Fruit fly (Drosophila melanogaster) whole organism, embryonic: Measurements from ENCODE around the gene solo.

Source experiments
- Atf6 ChIP-seq: fragments of 200-800 bp; sonication (Bioruptor generic); IDR thresholded peaks from 2 replicates; pipeline ENCODE4 v1.3.6; 2022; ENCODE audit warnings: missing biosample characterization, missing genetic modification characterization
- Awh ChIP-seq: fragments of 200-800 bp; sonication (Bioruptor generic); IDR thresholded peaks from 2 replicates; pipeline ENCODE4, ENCODE4 v1.3.6; 2022; ENCODE audit warnings: missing biosample characterization, missing genetic modification characterization
- CG10366 ChIP-seq: fragments of 200-800 bp; sonication (Bioruptor generic); IDR thresholded peaks from 2 replicates; pipeline ENCODE4 v1.3.6; 2022; ENCODE audit warnings: missing biosample characterization, missing genetic modification characterization
- CG10979 ChIP-seq: fragments of 200-800 bp; sonication (Bioruptor generic); optimal IDR thresholded peaks from 2 replicates; lab custom pipeline; 2018; ENCODE audit warnings: missing biosample characterization, mild to moderate bottlenecking, missing genetic modification characterization, moderate library complexity
- CG12769 ChIP-seq: fragments of 200-800 bp; sonication (Bioruptor generic); optimal IDR thresholded peaks from 2 replicates; lab custom pipeline; 2019; ENCODE audit warnings: missing biosample characterization, mild to moderate bottlenecking, missing genetic modification characterization, moderate library complexity
- CG3065 ChIP-seq: fragments of 200-800 bp; sonication (Bioruptor generic); optimal IDR thresholded peaks from 2 replicates; lab custom pipeline; 2016; ENCODE audit warnings: missing biosample characterization, missing genetic modification characterization
- CG32772 ChIP-seq: fragments of 200-800 bp; sonication (Bioruptor generic); IDR thresholded peaks from 2 replicates; pipeline ENCODE4 v1.3.6; 2022; ENCODE audit warnings: missing biosample characterization, missing genetic modification characterization
- CG34422 ChIP-seq: fragments of 200-800 bp; sonication (Bioruptor generic); IDR thresholded peaks from 3 replicates; pipeline ENCODE4 v1.3.6; 2022; ENCODE audit warnings: missing biosample characterization, missing genetic modification characterization
- CG42726 ChIP-seq: fragments of 200-800 bp; sonication (Bioruptor generic); IDR thresholded peaks from 2 replicates; pipeline ENCODE4 v1.3.6; 2022; ENCODE audit warnings: missing biosample characterization, missing genetic modification characterization; ENCODE audit not compliant: partially characterized antibody
- CG43689 ChIP-seq: fragments of 200-800 bp; sonication (Bioruptor generic); IDR thresholded peaks from 2 replicates; pipeline ENCODE4 v1.3.6; 2022; ENCODE audit warnings: missing biosample characterization, missing genetic modification characterization
- CG4854 ChIP-seq: fragments of 200-800 bp; sonication (Bioruptor generic); optimal IDR thresholded peaks from 2 replicates; lab custom pipeline; 2016; ENCODE audit warnings: missing biosample characterization, missing genetic modification characterization, inconsistent platforms
- CG6683 ChIP-seq: fragments of 200-800 bp; sonication (Bioruptor generic); optimal IDR thresholded peaks from 2 replicates; lab custom pipeline; 2017; ENCODE audit warnings: missing biosample characterization, mild to moderate bottlenecking, missing genetic modification characterization, missing genetic modification reagents
- CG7372 ChIP-seq: fragments of 200-800 bp; sonication (Bioruptor generic); IDR thresholded peaks from 2 replicates; pipeline ENCODE4 v1.3.6; 2022; ENCODE audit warnings: missing biosample characterization, missing genetic modification characterization
- CG8089 ChIP-seq: fragments of 200-800 bp; sonication (Bioruptor generic); optimal IDR thresholded peaks from 3 replicates; lab custom pipeline; 2016; ENCODE audit warnings: missing biosample characterization, missing genetic modification characterization
- CG9797 ChIP-seq: fragments of 200-800 bp; sonication (Bioruptor generic); optimal IDR thresholded peaks from 3 replicates; lab custom pipeline; 2018; ENCODE audit warnings: missing biosample characterization, mild to moderate bottlenecking, missing genetic modification characterization
- CoRest ChIP-seq: fragments of 200-800 bp; sonication (Bioruptor generic); optimal IDR thresholded peaks from 3 replicates; lab custom pipeline; 2018; ENCODE audit warnings: missing biosample characterization, mild to moderate bottlenecking, missing genetic modification characterization, moderate library complexity
- D ChIP-seq, 2 experiments: fragments of 200-800 bp in 1 of 2; fragments of >200 bp in 1 of 2; sonication (Bioruptor generic) in 1 of 2; optimal IDR thresholded peaks; 2 replicates in 1 of 2; 3 replicates in 1 of 2; lab custom pipeline; 2017; ENCODE audit warnings: mild to moderate bottlenecking in 1 of 2, missing biosample characterization in 1 of 2, missing genetic modification characterization in 1 of 2, missing genetic modification reagents in 1 of 2
- Dll ChIP-seq: fragments of 200-800 bp; sonication (Bioruptor generic); IDR thresholded peaks from 4 replicates; pipeline ENCODE4 v1.3.6; 2022; ENCODE audit warnings: missing biosample characterization, missing genetic modification characterization; ENCODE audit not compliant: partially characterized antibody
- Dref ChIP-seq: fragments of 200-800 bp; sonication (Bioruptor generic); IDR thresholded peaks from 2 replicates; pipeline ENCODE4 v1.3.6; 2022; ENCODE audit warnings: missing biosample characterization, missing genetic modification characterization
- Drgx ChIP-seq: fragments of 200-800 bp; sonication (Bioruptor generic); IDR thresholded peaks from 2 replicates; pipeline ENCODE4 v1.3.6; 2022; ENCODE audit warnings: missing biosample characterization, missing genetic modification characterization
- ERR ChIP-seq: fragments of 200-800 bp; sonication (Bioruptor generic); optimal IDR thresholded peaks from 2 replicates; lab custom pipeline; 2016; ENCODE audit warnings: missing biosample characterization, missing genetic modification characterization
- Ets65A ChIP-seq: fragments of 200-800 bp; sonication (Bioruptor generic); peaks from one replicate; lab custom pipeline; 2016; ENCODE audit warnings: missing biosample characterization, missing genetic modification characterization
- HHEX ChIP-seq: fragments of 200-800 bp; sonication (Bioruptor generic); optimal IDR thresholded peaks from 3 replicates; lab custom pipeline; 2017; ENCODE audit warnings: missing biosample characterization, mild to moderate bottlenecking, missing genetic modification characterization, missing genetic modification reagents
- HLH3B ChIP-seq: fragments of 200-800 bp; sonication (Bioruptor generic); IDR thresholded peaks from 2 replicates; pipeline ENCODE4 v1.3.6; 2022; ENCODE audit warnings: missing biosample characterization, missing genetic modification characterization
- Med ChIP-seq: fragments of 200-800 bp; sonication (Bioruptor generic); peaks from one replicate; lab custom pipeline; 2016; ENCODE audit warnings: missing biosample characterization, missing genetic modification characterization, mild to moderate bottlenecking, inconsistent platforms, moderate library complexity
- Mrtf ChIP-seq: fragments of 200-800 bp; sonication (Bioruptor generic); IDR thresholded peaks from 3 replicates; pipeline ENCODE4 v1.3.6; 2022; ENCODE audit warnings: missing biosample characterization, missing genetic modification characterization
- Oaz ChIP-seq: fragments of 200-800 bp; sonication (Bioruptor generic); IDR thresholded peaks from 2 replicates; pipeline ENCODE4 v1.3.6; 2022; ENCODE audit warnings: missing biosample characterization, missing genetic modification characterization
- Oli ChIP-seq: fragments of 200-800 bp; sonication (Bioruptor generic); optimal IDR thresholded peaks from 2 replicates; lab custom pipeline; 2018; ENCODE audit warnings: missing biosample characterization, mild to moderate bottlenecking, missing genetic modification characterization, moderate library complexity
- Six4 ChIP-seq: fragments of 200-800 bp; sonication (Bioruptor generic); optimal IDR thresholded peaks from 2 replicates; lab custom pipeline; 2016; ENCODE audit warnings: missing biosample characterization, missing genetic modification characterization
- Spps ChIP-seq: fragments of 200-800 bp; sonication (Bioruptor generic); optimal IDR thresholded peaks from 2 replicates; lab custom pipeline; 2018; ENCODE audit warnings: missing biosample characterization, mild to moderate bottlenecking, missing genetic modification characterization
- Sry-β ChIP-seq: fragments of 200-800 bp; sonication (Bioruptor generic); optimal IDR thresholded peaks from 2 replicates; lab custom pipeline; 2018; ENCODE audit warnings: missing biosample characterization, mild to moderate bottlenecking, missing genetic modification characterization, moderate library complexity
- dm ChIP-seq: fragments of 200-800 bp; sonication (Bioruptor generic); optimal IDR thresholded peaks from 3 replicates; lab custom pipeline; 2016; ENCODE audit warnings: missing biosample characterization, missing genetic modification characterization
- en ChIP-seq: fragments of 200-800 bp; sonication (Bioruptor generic); optimal IDR thresholded peaks from 2 replicates; lab custom pipeline; 2016; ENCODE audit warnings: missing biosample characterization, missing genetic modification characterization
- ewg ChIP-seq: fragments of 200-800 bp; sonication (Bioruptor generic); optimal IDR thresholded peaks from 3 replicates; lab custom pipeline; 2017; ENCODE audit warnings: mild to moderate bottlenecking, missing biosample characterization, missing genetic modification reagents, missing genetic modification characterization
- exex ChIP-seq: fragments of 200-800 bp; sonication (Bioruptor generic); optimal IDR thresholded peaks from 4 replicates; lab custom pipeline; 2018; ENCODE audit warnings: missing biosample characterization, mild to moderate bottlenecking, missing genetic modification characterization, moderate library complexity
- gsb-n ChIP-seq: fragments of 200-800 bp; sonication (Bioruptor generic); optimal IDR thresholded peaks from 3 replicates; lab custom pipeline; 2018; ENCODE audit warnings: missing biosample characterization, mild to moderate bottlenecking, missing genetic modification characterization
- ham ChIP-seq: fragments of 200-800 bp; sonication (Bioruptor generic); IDR thresholded peaks from 2 replicates; pipeline ENCODE4 v1.3.6; 2022; ENCODE audit warnings: missing biosample characterization, missing genetic modification characterization
- lbe ChIP-seq: fragments of 200-800 bp; sonication (Bioruptor generic); optimal IDR thresholded peaks from 2 replicates; lab custom pipeline; 2016; ENCODE audit warnings: missing biosample characterization, mild to moderate bottlenecking, missing genetic modification characterization
- luna ChIP-seq: fragments of 200-800 bp; sonication (Bioruptor generic); optimal IDR thresholded peaks from 2 replicates; lab custom pipeline; 2016; ENCODE audit warnings: missing biosample characterization, missing genetic modification characterization
- nau ChIP-seq: fragments of 200-800 bp; sonication (Bioruptor generic); optimal IDR thresholded peaks from 3 replicates; lab custom pipeline; 2017; ENCODE audit warnings: missing biosample characterization, mild to moderate bottlenecking, missing genetic modification characterization, missing genetic modification reagents
- nom ChIP-seq: fragments of 200-800 bp; sonication (Bioruptor generic); optimal IDR thresholded peaks from 2 replicates; lab custom pipeline; 2017; ENCODE audit warnings: missing biosample characterization, missing genetic modification characterization, mild to moderate bottlenecking, moderate library complexity, missing genetic modification reagents
- org-1 ChIP-seq: fragments of 200-800 bp; sonication (Bioruptor generic); optimal IDR thresholded peaks from 2 replicates; lab custom pipeline; 2017; ENCODE audit warnings: missing biosample characterization, missing genetic modification characterization
- pb ChIP-seq: fragments of 200-800 bp; sonication (Bioruptor generic); optimal IDR thresholded peaks from 3 replicates; lab custom pipeline; 2016; ENCODE audit warnings: missing biosample characterization, missing genetic modification characterization
- pita ChIP-seq: fragments of 200-800 bp; sonication (Bioruptor generic); optimal IDR thresholded peaks from 2 replicates; lab custom pipeline; 2017; ENCODE audit warnings: missing biosample characterization, mild to moderate bottlenecking, missing genetic modification characterization
- pnt ChIP-seq: fragments of 200-800 bp; sonication (Bioruptor generic); optimal IDR thresholded peaks from 3 replicates; lab custom pipeline; 2016; ENCODE audit warnings: missing biosample characterization, missing genetic modification characterization
- schlank ChIP-seq: fragments of 200-800 bp; sonication (Bioruptor generic); optimal IDR thresholded peaks from 2 replicates; lab custom pipeline; 2018; ENCODE audit warnings: missing biosample characterization, mild to moderate bottlenecking, missing genetic modification characterization
- sens ChIP-seq: fragments of 200-800 bp; sonication (Bioruptor generic); peaks from one replicate; lab custom pipeline; 2016; ENCODE audit warnings: missing biosample characterization, missing genetic modification characterization
- slou ChIP-seq: fragments of 200-800 bp; sonication (Bioruptor generic); optimal IDR thresholded peaks from 3 replicates; lab custom pipeline; 2016; ENCODE audit warnings: missing biosample characterization, missing genetic modification characterization
- slp2 ChIP-seq: fragments of 200-800 bp; sonication (Bioruptor generic); optimal IDR thresholded peaks from 2 replicates; lab custom pipeline; 2016; ENCODE audit warnings: missing biosample characterization, missing genetic modification characterization
- stwl ChIP-seq: fragments of 200-800 bp; sonication (Bioruptor generic); optimal IDR thresholded peaks from 3 replicates; lab custom pipeline; 2018; ENCODE audit warnings: missing biosample characterization, mild to moderate bottlenecking, missing genetic modification characterization, moderate library complexity
- vfl ChIP-seq: fragments of 200-800 bp; sonication (Bioruptor generic); optimal IDR thresholded peaks from 2 replicates; lab custom pipeline; 2016; ENCODE audit warnings: missing biosample characterization, missing genetic modification characterization

solo gene

dm6 chr2L:15058118-15058402 lies 3.4 kb upstream of the solo start, which contains the start of gene CG33679:
CG33679 (plus strand) TSS chr2L:15058303.
- peak; percentile 26 for TF ChIP-seq Med
- no peak for TF ChIP-seq en (GFP tag; lab: Kevin White, UChicago)
- TF ChIP-seq CG3065 (GFP tag; lab: Kevin White, UChicago) = no peak
- peak; percentile 50 for TF ChIP-seq sens (GFP tag; lab: Kevin White, UChicago)
- peak; percentile 26 for TF ChIP-seq stwl
- TF ChIP-seq CG9797 (GFP tag; lab: Kevin White, UChicago) = peak; percentile 38

DNA sequence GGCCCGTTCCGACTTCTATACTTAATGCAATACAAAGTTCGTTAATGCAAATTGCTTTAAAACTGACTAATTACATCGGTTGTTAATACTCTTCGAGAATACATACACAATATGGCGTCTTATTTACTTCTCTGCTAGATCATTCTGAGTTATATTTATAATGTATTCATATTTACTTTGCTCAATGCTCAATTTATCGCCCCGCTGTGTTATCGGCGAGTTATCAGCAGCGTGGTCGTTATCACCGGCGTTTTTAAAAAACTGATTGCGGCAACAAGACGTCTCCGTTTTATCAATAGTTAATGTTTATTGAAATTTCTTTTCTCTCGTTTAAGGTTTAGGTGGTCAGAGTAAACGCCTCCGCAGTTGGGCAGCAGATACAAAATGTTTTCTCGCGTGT lies 2.5 kb upstream of the solo start:
- TF ChIP-seq ewg (GFP tag; lab: Kevin White, UChicago) (no peak), Med (no peak), vfl (no peak), HLH3B (GFP tag; lab: Robert Waterston, UW) (no peak), CG32772 (GFP tag; lab: Robert Waterston, UW) (no peak), CG7372 (GFP tag; lab: Robert Waterston, UW) (no peak), pita (GFP tag; lab: Kevin White, UChicago) (no peak), D (optimal IDR thresholded peaks at IDR 0.05; lab: Kevin White, UChicago) (no peak), D (GFP tag; optimal IDR thresholded peaks at IDR 0.05; lab: Kevin White, UChicago) (no peak), gsb-n (no peak), CoRest (no peak), Dll (GFP tag; lab: Robert Waterston, UW) (no peak), Sry-β (GFP tag; lab: Kevin White, UChicago) (no peak), HHEX (no peak), Mrtf (GFP tag; lab: Robert Waterston, UW) (no peak), luna (GFP tag; lab: Kevin White, UChicago) (no peak), Six4 (GFP tag; lab: Kevin White, UChicago) (no peak), nom (no peak), CG10979 (tag; lab: Kevin White, UChicago) (no peak), exex (tag; lab: Kevin White, UChicago) (peak; percentile 55), stwl (no peak), CG34422 (GFP tag; lab: Robert Waterston, UW) (peak; percentile 10; the same call in 1 of the 3 replicates), nau (GFP tag; lab: Kevin White, UChicago) (no peak), Dref (0 out of 2 replicates have a peak, but pooled peaks have one; percentile 16), Oli (tag; lab: Kevin White, UChicago) (no peak), slp2 (GFP tag; lab: Kevin White, UChicago) (no peak)
- TF ChIP-seq, all 482 proteins: peak for 3

- TF ChIP-seq CG10366 (GFP tag; lab: Robert Waterston, UW) = no peak
- TF ChIP-seq ERR = peak; percentile 3
- 0 out of 2 replicates have a peak, but pooled peaks have one; percentile 63 for TF ChIP-seq CG42726 (GFP tag; lab: Robert Waterston, UW)
- peak; percentile 88 for TF ChIP-seq Ets65A
- TF ChIP-seq ham = no peak
- TF ChIP-seq dm (GFP tag; lab: Kevin White, UChicago) = peak; percentile 74
- no peak for TF ChIP-seq Atf6 (GFP tag; lab: Robert Waterston, UW)
- TF ChIP-seq CG8089 (GFP tag; lab: Kevin White, UChicago) = no peak
- TF ChIP-seq lbe (GFP tag; lab: Kevin White, UChicago) = no peak
- TF ChIP-seq CG4854 = no peak
- TF ChIP-seq schlank (tag; lab: Kevin White, UChicago) = no peak
- TF ChIP-seq slou = no peak
- no peak for TF ChIP-seq Awh (GFP tag; lab: Robert Waterston, UW)
- no peak for TF ChIP-seq org-1 (GFP tag; lab: Kevin White, UChicago)
- 0 out of 2 replicates have a peak, but pooled peaks have one; percentile 30 for TF ChIP-seq Drgx (GFP tag; lab: Robert Waterston, UW)
- TF ChIP-seq Spps (tag; lab: Kevin White, UChicago) = no peak
- TF ChIP-seq pnt (GFP tag; lab: Kevin White, UChicago) = no peak
- TF ChIP-seq Oaz (GFP tag; lab: Robert Waterston, UW) = no peak
- TF ChIP-seq CG12769 = peak; percentile 59
- TF ChIP-seq pb (GFP tag; lab: Kevin White, UChicago) = no peak
- TF ChIP-seq CG6683 (GFP tag; lab: Kevin White, UChicago) = no peak
- TF ChIP-seq CG43689 (GFP tag; lab: Robert Waterston, UW) = no peak
Observed at dm6 chr2L:15060580-15061005, 863 bp upstream of the solo start, which contains the start of gene TfIIS. TfIIS (minus strand) TSS chr2L:15060757.
